Fruit fly (Drosophila melanogaster): ENCODE measurements around the gene Mau2.
A peak's percentile ranks its signal among the peaks of the same experiment; 100 is the strongest.

Gene Mau2

DNA sequence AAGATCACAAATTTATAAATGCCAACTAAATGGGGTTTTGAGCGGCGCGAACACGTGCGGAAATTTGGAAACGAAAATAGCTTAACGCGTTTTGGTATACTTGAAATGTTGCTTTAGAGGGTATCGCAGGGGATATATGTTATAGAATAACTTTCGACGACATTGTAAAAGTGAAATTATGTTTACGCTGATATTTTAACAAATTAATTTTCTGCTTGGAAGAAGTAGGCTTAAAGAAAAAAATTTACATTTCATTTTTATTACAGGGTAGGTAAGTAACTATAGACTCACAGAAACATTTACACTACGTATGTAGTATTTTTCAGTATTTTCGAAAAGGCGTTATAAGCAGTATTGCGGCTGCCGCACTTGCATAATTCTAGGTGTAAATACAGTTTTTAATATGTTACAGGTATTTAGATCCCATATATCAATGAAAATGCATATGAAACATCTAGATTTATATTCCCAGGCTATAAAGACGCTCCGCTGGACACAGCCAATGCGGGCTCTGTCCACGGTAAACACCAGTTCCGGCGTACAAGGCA is 20.4 kb downstream of the Mau2 start, which contains the start of the genes Art3 and mRpS10 (continued):
- TF ChIP-seq usp (GFP tag; optimal IDR thresholded peaks at IDR 0.05) (no peak), amos (GFP tag; IDR thresholded peaks at IDR 0.05; ENCODE audit: partially characterized antibody) (no peak), CG7745 (tag; optimal IDR thresholded peaks at IDR 0.05) (peak; percentile 99), CG6654 (GFP tag; optimal IDR thresholded peaks at IDR 0.05) (peak; percentile 96), Max (GFP tag; optimal IDR thresholded peaks at IDR 0.05) (peak; percentile 100), CG5953 (GFP tag; IDR thresholded peaks at IDR 0.05) (peak; percentile 100), CG15479 (GFP tag; optimal IDR thresholded peaks at IDR 0.05) (peak; percentile 96), mirr (GFP tag; optimal IDR thresholded peaks at IDR 0.05) (peak; percentile 100), CG6683 (GFP tag; optimal IDR thresholded peaks at IDR 0.05) (peak; percentile 99), Hr3 (GFP tag; optimal IDR thresholded peaks at IDR 0.05) (peak; percentile 100), trem (tag; optimal IDR thresholded peaks at IDR 0.05) (peak; percentile 98), CG6854 (GFP tag; optimal IDR thresholded peaks at IDR 0.05) (peak; percentile 99), jing (GFP tag; optimal IDR thresholded peaks at IDR 0.05) (peak; percentile 100), CG2120 (GFP tag; optimal IDR thresholded peaks at IDR 0.05) (peak; percentile 100), vfl (GFP tag; optimal IDR thresholded peaks at IDR 0.05) (peak; percentile 99), Dp (GFP tag; optimal IDR thresholded peaks at IDR 0.05) (peak; percentile 68), CG16863 (GFP tag; optimal IDR thresholded peaks at IDR 0.05) (peak; percentile 100), B-H1 (GFP tag; IDR thresholded peaks at IDR 0.05) (peak; percentile 100), sob (GFP tag; IDR thresholded peaks at IDR 0.05) (peak; percentile 100), CG11456 (GFP tag; IDR thresholded peaks at IDR 0.05) (peak; percentile 100), Lpt (GFP tag; optimal IDR thresholded peaks at IDR 0.05) (no peak), Drgx (GFP tag; IDR thresholded peaks at IDR 0.05) (peak; percentile 100), CG4617 (GFP tag; optimal IDR thresholded peaks at IDR 0.05; ENCODE audit: borderline replicate concordance) (peak; percentile 100), CG12071 (GFP tag; optimal IDR thresholded peaks at IDR 0.05) (peak; percentile 100), CG17186 (GFP tag; optimal IDR thresholded peaks at IDR 0.05) (peak; percentile 98), CG14050 (GFP tag; IDR thresholded peaks at IDR 0.05) (peak; percentile 100), Spps (tag; optimal IDR thresholded peaks at IDR 0.05) (peak; percentile 100), ftz-f1 (GFP tag; optimal IDR thresholded peaks at IDR 0.05) (peak; percentile 94), sisA (GFP tag; IDR thresholded peaks at IDR 0.05) (peak; percentile 100), Ets97D (GFP tag; optimal IDR thresholded peaks at IDR 0.05) (peak; percentile 96), CG8359 (GFP tag; optimal IDR thresholded peaks at IDR 0.05; ENCODE audit: borderline replicate concordance) (peak; percentile 97), CG6813 (GFP tag; optimal IDR thresholded peaks at IDR 0.05) (peak; percentile 100), CG8290 (GFP tag; optimal IDR thresholded peaks at IDR 0.05) (peak; percentile 100), CG8290 (tag; optimal IDR thresholded peaks at IDR 0.05) (peak; percentile 99 to 100), NfI (GFP tag; optimal IDR thresholded peaks at IDR 0.05) (peak; percentile 100)

DNA sequence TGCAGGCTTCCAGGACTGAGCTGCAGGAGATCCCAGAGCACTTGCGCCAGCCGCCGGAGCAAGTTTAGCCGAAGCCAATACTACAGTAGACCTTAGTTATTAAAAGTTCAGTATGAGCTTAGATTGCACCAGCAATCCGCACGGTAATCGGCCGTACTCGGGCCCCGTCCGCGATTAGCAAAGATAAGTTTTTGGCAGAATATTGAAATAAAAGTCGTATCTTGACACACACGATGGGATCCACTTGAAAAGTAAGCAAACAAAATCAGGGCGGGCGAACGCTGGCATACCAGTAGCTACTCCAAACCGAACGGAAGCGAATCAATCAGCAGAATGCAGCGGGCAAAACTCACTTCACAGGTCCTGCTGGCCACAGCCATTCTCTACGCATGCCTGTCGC is 21.3 kb downstream of the Mau2 start, which contains the start of gene CG34316:
Gene CG34316, plus strand, starts transcription at position 301 of the 400 bp plus-strand sequence.
- TF ChIP-seq CoRest (tag; optimal IDR thresholded peaks at IDR 0.05) (no peak), sug (tag; optimal IDR thresholded peaks at IDR 0.05) (peak; percentile 55), exex (tag; optimal IDR thresholded peaks at IDR 0.05) (peak; percentile 30)

DNA sequence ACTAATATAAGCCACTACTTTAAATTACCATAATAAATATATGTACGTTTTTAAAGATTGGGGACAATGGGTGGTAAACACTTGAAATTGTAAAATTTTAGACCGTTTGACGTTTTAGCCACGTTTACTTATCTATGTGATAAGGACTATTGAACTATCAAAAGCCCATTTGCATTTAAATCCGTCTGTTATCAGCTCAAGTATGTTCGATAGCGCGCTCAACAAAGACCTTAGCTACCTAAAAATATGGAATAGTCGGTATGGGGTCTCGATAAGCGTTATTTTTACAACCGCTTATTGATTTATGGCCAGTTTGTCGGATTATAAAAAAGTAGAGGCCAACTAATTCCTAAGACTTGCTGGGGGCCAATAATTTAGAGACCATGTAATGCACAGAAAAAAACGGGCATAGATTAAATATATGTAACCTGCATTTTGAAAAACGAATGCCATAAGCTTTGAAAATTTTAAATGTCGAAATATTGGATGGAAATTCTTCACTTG is 22.7 kb downstream of the Mau2 start:
- TF ChIP-seq hkb (optimal IDR thresholded peaks at IDR 0.05) (no peak), hkb (GFP tag; IDR thresholded peaks at IDR 0.05) (no peak), prd (optimal IDR thresholded peaks at IDR 0.05) (no peak), prd (GFP tag; IDR thresholded peaks at IDR 0.05) (no peak), zf30C (GFP tag; optimal IDR thresholded peaks at IDR 0.05) (peak; percentile 34), zen2 (GFP tag; IDR thresholded peaks at IDR 0.05; ENCODE audit: partially characterized antibody) (no peak), Taf1 (GFP tag; IDR thresholded peaks at IDR 0.05) (no peak), CG1024 (GFP tag; IDR thresholded peaks at IDR 0.05) (no peak), salm (tag; optimal IDR thresholded peaks at IDR 0.05) (peak; percentile 1), grn (GFP tag; optimal IDR thresholded peaks at IDR 0.05) (peak; percentile 42), mirr (GFP tag; optimal IDR thresholded peaks at IDR 0.05) (peak; percentile 81), ems (GFP tag; optimal IDR thresholded peaks at IDR 0.05) (no peak), Asciz (GFP tag; optimal IDR thresholded peaks at IDR 0.05) (peak; percentile 16), GATAe (GFP tag; conservative IDR thresholded peaks at IDR 0.05) (peak; percentile 32)

Data from whole organism, embryonic.